Fruit fly (Drosophila melanogaster): ENCODE data around the gene CG31948.

The CG31948 gene

DNA sequence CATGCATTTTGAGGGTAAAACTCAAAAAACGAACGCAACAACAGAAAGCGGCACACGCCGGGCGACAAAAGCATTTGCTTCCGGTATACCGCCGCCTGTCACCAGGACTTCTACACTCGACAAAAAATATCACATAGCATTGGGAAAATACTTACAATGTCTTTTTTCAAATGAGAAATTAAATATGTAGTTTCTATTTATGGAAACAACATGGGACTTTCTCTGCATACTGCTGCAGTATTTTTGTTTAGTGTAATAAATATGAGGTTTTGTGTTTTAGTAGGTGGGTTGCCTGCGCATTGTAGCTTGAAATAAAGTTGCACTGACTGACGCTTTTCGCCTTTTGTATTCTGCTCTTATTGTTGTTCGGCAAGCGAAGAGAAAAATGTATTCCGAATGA lies 19.4 kb downstream of the CG31948 start:
- no peak for TF ChIP-seq noc (tag; optimal IDR thresholded peaks at IDR 0.05)

DNA sequence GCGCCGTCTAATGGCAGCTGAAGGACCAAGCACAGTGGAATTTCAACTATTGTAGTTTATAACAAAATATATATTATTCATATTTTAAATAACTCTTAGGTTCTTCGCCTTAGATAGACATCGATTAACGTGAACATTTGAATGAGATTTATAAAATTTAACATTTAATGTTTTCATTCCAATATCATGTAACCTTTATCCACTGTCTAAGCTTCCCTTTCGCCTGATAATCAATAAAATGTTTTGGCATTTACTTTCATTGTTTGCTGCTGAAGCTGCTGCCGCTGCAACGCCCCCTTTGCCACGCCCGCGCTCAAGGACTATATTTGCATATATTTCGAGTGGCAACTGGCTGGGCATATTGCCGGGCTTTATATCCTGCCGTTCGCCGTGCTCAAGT lies 21.6 kb downstream of the CG31948 start:
- TF ChIP-seq noc (tag; optimal IDR thresholded peaks at IDR 0.05) = no peak

DNA sequence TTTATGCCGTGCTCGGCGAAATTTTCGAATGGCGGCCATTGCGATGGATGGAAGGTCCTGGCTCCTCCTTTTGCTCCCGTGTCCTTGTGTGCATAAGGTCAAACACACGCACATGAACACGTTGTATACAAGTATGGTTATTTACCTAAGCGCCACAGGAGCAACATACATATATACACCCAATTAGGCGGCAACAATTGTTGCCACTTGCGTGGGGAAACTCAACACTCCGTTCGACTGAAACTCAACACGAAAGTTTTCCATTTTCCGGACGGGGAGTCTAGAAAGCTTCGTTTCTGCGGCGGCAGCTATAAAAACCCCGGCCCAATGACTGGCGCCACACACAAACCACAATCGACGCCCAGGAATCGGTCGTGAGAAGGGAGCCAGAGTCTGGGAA lies 25.2 kb downstream of the CG31948 start, which contains the start of gene CG46448:
Gene CG46448 (plus strand): TSS at position 340 of the 400 bp plus-strand sequence.
- no peak for TF ChIP-seq noc (tag; optimal IDR thresholded peaks at IDR 0.05)

DNA sequence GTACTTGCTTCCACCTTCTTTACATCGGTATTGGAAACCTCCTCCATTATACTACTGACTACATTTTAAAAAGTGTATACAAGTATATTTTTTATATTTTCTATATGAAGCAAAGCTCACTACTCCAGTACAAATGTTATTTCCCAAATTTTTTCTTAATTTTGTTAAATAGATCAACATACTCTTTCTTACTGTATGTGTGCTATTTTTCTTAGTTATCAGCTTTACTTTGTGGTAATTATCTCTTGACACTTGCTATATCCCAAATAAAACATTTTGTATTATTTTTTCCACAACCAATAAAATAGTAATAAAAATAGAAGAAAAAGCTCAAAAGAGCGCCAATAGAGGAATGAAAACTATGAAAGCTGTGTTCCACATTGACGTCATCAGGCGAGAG lies 25.9 kb downstream of the CG31948 start, which contains the start of gene CG43750:
Gene CG43750 (minus strand): TSS at position 101 of the 400 bp plus-strand sequence.
- TF ChIP-seq noc (tag; optimal IDR thresholded peaks at IDR 0.05) = no peak

DNA sequence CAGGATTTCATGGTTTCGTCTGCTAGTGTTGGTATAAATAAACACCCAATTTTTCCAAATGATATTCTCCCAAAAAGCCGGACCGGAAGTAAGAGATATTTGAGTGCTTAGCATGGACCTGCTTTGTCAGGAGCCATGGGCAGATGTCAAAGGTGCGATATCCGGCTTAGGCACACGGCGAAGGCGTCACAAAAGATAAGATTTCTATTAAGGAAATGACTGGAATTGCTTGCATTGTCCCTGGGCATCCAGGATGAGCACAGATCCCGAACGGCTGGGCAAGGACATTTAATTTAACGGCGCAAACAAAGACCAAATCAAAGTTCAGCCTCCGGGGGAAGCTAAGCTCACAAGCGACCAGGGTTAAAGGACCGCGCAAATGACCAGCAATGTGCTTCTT lies 30.8 kb downstream of the CG31948 start, which contains the start of gene CG3557:
Gene CG3557 (minus strand): TSS at position 101 of the 400 bp plus-strand sequence.
- no peak for TF ChIP-seq noc (tag; optimal IDR thresholded peaks at IDR 0.05)

DNA sequence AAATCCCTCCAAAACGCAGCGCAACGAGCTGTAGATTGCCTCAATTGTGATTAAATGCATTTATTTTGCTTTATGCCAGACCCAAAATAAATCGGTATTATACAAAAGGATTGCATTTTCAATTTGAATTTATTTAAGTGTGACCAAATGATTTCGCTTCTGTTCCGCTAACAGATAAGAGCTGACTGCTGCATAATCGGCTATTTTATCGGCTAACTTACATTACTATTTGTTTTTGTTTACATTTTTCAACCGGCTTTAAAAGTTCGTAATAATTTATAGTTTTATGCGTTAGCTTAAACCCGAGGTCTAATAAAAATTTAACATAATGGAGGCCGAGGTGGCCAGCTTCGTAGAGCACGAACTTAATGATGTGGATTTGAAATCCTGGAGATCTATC lies 33.5 kb downstream of the CG31948 start, which contains the start of gene PIG-Wa:
Gene PIG-Wa (plus strand): TSS at position 232 of the 400 bp plus-strand sequence.
- no peak for TF ChIP-seq noc (tag; optimal IDR thresholded peaks at IDR 0.05)

DNA sequence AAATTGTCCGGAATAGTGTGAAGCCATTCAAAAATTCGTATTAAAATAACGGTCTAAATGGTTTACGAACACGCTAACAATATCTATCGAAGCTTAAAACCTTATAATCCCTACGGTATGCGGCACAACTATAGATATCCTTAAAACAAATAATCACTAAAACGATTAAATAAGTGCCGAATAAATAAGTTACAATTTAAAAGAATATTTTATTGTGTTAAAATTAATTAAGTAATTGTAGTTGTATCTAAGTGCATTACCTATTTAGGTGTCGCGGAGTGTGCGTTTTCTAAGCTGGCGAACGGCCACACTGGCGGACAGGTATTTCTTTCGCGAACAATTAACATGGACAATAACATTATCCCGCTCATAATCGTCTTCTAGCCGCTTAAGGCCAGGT lies 35.7 kb downstream of the CG31948 start, which contains the start of gene Eogt:
Gene Eogt (plus strand): TSS at position 293 of the 400 bp plus-strand sequence.
- TF ChIP-seq noc (tag; optimal IDR thresholded peaks at IDR 0.05) = peak; percentile 69

DNA sequence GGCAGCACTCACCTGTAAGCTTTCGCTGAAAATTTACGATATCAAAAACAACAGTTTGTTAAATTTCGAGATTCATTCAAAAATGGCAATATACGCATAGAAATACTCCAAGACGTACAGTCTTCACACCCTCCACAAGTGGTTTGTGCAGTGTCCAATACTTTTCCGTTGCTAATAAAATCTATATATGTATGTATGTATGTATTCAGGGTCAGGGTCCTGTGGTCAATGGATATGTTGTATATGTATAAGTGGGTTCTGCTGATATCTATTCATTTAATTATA lies 40.2 kb downstream of the CG31948 start:
- TF ChIP-seq noc (tag; optimal IDR thresholded peaks at IDR 0.05) = no peak

DNA sequence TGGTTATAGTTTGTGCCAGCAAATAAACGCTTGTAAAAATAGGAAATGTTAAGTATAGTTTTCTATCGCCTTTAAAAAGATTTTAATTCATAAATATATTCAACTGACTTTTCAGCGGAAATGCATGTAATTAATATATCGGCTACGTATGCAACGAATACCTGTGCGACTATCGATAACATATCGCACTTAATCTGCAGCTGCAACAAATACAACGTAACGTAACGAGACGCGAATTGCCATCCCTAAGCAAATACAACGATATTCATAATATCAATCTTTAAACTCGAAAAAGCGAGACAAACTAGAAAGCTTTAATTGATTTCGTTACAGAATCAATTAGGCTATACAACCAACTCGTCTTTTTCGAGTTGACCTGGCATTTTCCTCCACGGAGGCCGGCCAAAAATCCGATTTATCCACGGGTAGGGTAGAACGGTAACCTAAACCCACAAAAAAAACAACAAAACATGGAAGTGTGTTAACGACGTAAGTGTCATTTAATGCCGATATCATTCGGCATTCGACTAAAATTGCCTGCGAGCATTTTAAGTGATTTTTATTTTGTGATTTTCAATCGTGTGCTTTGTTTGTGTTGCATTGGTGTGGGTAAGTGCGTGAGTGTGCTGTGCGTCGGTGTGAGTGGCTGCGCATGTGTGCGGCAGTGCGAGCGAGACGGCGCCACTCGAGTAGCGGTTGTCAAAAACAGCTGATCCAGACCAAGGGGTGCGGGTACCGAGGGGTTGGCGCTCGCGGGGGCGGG lies 40.7 kb downstream of the CG31948 start, which contains the start of gene Atxn7:
Gene Atxn7 (plus strand): TSS at position 187 of the 763 bp plus-strand sequence.
- TF ChIP-seq noc (tag; optimal IDR thresholded peaks at IDR 0.05) = peak; percentile 2

DNA sequence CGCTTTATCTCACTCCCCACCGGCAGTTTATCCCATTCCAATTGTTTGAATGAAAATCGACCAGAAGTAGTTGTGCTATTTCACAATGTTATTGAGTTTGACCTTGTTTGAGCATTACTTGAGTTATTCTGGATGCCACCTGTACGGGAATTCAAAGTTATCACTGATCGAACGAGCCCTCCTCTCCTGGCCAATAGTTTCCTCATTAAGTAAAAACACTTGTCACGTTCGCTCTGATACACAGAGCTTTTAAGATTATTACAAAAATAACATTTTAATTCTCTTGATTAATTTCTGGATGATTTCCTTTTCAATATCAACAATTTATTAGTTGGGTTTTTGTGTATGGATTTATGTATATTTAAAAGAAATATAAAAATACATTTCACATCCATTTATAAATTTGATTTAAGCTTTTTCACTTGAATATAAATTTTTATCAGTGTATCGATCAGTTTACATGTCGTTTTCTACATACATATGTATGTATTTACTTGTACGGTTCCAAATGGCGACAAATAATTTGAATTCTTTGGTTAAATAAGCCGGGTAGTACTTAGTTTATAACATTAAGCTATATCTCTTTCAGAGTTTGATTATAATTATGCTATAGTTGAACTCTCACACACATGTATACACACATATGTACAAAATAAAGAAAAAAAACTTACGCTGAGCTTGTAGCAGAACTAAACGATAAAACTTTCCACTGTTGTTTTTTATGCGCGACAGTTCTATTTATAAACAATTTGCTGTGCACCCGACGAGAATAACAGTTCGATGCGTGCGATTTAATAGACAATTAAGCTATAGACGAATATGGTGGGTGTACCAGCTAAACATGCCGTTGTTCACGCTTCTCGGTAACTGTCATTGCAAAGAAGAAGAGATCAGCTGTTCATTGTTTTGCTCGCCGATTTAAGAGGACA lies 42.4 kb downstream of the CG31948 start, which contains the start of the genes CG3609 and CG15390:
Gene CG3609 (minus strand): TSS at position 810 of the 929 bp plus-strand sequence.
Gene CG15390 (plus strand): TSS at position 896 of the 929 bp plus-strand sequence.
- TF ChIP-seq noc (tag; optimal IDR thresholded peaks at IDR 0.05) = peak; percentile 76

DNA sequence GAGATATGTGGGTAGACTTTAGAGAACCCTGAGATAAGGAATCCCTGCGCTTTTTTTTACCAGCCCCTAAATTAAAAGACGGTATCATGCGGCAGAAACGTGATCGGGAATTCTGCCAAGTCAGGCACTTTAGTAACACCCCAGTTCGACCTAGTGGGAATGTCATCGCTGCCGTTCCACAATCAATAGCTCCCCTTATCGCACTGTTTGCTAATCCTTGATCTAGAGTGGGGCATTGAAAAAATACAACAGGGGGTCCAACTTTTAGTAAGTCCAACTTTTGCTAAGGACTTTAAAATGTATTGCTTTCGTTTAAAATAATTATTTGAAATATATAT lies 44.4 kb downstream of the CG31948 start:
- no peak for TF ChIP-seq noc (tag; optimal IDR thresholded peaks at IDR 0.05)

DNA sequence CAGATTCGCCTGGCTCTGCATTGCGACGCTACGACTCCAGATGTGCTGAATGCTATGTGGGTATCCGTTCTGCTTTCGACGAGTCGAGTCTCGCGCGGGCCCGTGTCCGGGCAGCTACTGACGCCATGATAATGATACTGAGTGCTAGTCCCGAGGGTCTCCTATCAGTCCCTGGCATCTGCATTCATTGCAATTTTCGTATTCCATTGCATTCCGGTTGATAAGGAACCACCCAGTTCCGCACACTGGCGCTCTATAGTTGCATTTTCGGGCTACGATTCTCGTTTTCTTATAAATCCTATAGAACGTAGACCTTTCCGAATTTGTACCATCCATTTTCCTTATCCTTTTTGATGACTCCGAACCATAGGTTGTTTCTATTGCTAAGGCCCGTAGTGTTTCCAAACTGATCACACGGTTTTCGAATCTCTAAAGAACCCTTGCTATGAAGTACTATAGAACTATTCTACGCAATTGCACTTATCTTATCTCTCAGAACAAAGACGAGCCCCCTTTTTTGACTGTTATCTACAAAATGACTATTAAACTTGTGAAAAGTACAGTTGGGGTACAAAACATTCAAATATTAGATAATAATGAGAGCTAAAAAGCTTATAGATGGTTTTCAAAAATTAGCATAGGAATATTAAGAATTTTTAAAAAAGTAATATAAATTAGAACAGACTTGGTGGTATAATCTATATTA lies 45.0 kb downstream of the CG31948 start, which contains the start of gene CG3597:
Gene CG3597 (minus strand): TSS at position 119 of the 706 bp plus-strand sequence.
- peak; percentile 46 for TF ChIP-seq noc (tag; optimal IDR thresholded peaks at IDR 0.05)

DNA sequence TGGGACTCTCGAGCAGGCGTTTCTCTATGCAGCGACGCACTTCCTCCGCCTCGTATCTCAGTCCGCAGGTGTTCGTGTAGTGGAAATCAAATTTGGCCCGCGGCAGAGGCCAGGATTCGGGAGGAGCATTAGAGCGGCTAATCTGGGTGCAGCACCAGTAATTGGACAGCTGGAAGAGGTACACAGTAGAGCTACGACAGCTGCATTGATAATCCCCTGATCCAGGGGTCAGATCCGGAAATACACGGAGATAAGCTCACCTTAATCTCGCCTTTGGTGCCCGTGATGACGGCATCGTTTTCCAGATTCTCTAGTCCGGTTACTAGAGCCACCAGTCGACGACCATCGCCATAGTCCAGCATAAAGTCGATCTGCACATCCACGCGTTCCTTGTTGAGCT lies 46.2 kb downstream of the CG31948 start:
- no peak for TF ChIP-seq noc (tag; optimal IDR thresholded peaks at IDR 0.05)

DNA sequence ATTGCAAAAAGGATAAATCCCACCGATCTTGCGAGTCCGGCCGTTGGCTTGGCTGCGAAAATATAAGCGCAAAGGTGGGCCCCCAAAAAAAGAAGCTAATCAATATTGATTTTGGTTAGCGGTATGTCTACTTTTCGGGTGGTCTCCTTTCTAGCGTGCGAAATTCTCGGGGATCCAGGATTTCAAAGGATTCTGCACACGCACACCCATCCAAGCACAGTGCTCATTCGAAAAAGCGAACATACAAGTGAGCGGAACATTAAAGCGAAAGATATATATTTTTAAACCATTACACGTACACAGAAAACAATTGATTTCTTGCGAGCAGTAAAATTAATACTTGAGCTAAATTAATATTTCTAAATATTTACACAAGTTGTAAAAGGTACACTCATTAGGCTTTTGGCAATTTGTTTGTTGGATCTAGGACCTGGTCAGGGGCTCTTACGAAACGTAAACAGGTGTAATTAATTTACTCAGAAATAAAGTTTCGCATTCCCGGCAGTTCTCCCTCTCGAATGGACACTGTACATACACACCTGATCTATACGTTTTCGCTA lies 50.8 kb downstream of the CG31948 start:
- no peak for TF ChIP-seq noc (tag; optimal IDR thresholded peaks at IDR 0.05)
